Worm (Caenorhabditis elegans): ENCODE results near the gene Y4C6B.4.

ce11 chrIV:5309742-5310141, 16.5 kb upstream of the Y4C6B.4 start, which contains the start of gene ZK354.3:
- TF ChIP-seq drap-1 (GFP tag; optimal IDR thresholded peaks at IDR 0.05) (no peak), unc-62 (GFP tag; optimal IDR thresholded peaks at IDR 0.05) (no peak), nhr-12 (tag; optimal IDR thresholded peaks at IDR 0.05) (no peak), M03D4.4 (tag; optimal IDR thresholded peaks at IDR 0.05) (no peak), pha-4 (tag; optimal IDR thresholded peaks at IDR 0.05) (no peak), lsy-2 (tag; optimal IDR thresholded peaks at IDR 0.05) (no peak), unc-39 (tag; optimal IDR thresholded peaks at IDR 0.05) (no peak), mep-1 (tag; optimal IDR thresholded peaks at IDR 0.05) (no peak), sem-2 (GFP tag; optimal IDR thresholded peaks at IDR 0.05) (no peak), elt-1 (tag; optimal IDR thresholded peaks at IDR 0.05; ENCODE audit: borderline replicate concordance, insufficient read depth) (no peak), ztf-11 (tag; optimal IDR thresholded peaks at IDR 0.05) (no peak), lin-32 (GFP tag; optimal IDR thresholded peaks at IDR 0.05) (no peak)

All from whole organism, mixed stage, embryonic.